Fruit fly (Drosophila melanogaster) whole organism, larva: ENCODE data around the gene Ugt303B3.

Experiments
- noc ChIP-seq: fragments of 200-800 bp; sonication (Bioruptor generic); optimal IDR thresholded peaks from 3 replicates; lab custom pipeline; 2019; ENCODE audit warnings: missing biosample characterization, mild to moderate bottlenecking, missing genetic modification characterization, moderate library complexity

Ugt303B3 gene

DNA sequence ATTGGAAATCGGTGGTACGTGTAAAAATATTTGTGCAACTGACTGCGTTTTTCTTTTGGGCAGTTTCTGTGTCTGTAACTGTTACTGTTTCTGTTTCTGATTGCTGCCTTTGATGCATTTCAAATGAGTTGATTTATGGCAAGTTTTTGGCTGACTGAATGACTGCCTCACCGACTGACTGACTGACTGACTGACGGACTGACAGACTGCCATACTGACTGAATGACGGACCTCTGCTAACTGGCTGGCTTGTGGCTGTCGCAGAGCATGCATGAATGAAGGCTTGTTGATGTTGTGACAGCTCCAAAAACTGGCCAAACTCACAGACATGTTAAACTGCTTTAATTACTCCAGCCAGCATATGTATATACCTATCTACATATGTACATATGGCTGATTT, 31.1 kb downstream of the Ugt303B3 start:
- TF ChIP-seq noc (tag; lab: Kevin White, UChicago) = no peak

DNA sequence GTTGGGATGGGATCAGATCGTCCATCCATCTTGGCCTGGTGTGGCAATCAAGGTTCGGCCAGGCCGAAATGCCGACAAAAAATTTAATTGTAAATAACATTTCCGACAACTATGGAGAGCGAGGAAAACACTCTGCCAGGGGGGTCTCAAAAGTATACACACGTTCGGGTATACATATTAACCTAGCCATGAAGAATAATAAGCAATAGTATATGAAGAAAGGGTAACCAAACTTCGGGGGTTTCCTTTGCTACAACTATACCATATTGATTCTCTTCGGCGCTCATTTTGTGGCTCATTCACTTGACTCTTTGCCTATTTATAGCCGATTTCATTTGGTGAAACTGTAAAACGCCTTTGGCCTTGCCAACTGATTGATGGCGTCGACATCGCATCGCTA, 37.3 kb downstream of the Ugt303B3 start:
- TF ChIP-seq noc (tag; lab: Kevin White, UChicago) = no peak

dm6 chr3R:23496488-23496887, 38.1 kb downstream of the Ugt303B3 start:
- no peak for TF ChIP-seq noc (tag; lab: Kevin White, UChicago)

DNA sequence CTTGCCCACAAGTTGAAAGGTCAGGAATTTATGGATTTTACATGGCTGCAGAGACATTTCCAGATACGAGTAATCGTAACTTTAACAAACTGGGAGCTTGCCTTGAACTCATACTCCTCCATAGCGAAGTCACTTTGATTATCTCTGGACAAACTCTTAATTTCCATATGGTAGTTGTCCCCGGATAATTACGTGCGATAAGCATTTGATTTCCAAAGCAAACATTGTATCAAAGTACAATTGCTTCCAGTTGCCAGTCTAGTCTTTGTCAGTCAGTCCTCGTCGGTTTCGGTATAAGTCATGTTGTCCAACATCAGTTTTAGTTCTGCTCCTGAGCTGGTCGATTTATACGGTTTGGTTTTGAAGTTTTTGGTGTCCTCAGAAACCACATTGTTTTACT, 47.4 kb downstream of the Ugt303B3 start, which contains the start of gene Ir94h:
Ir94h (plus strand) TSS at position 301 of the 400 bp plus-strand sequence.
- TF ChIP-seq noc (tag; lab: Kevin White, UChicago) = no peak

dm6 chr3R:23486743-23487142, 47.8 kb downstream of the Ugt303B3 start:
- no peak for TF ChIP-seq noc (tag; lab: Kevin White, UChicago)

dm6 chr3R:23483563-23483962, 51.0 kb downstream of the Ugt303B3 start, which contains the start of gene Ir94g:
Gene Ir94g, plus strand, starts transcription at chr3R:23483863.
- no peak for TF ChIP-seq noc (tag; lab: Kevin White, UChicago)
